Worm (Caenorhabditis elegans) whole organism, early embryonic: ENCODE measurements around the gene F22B7.9.

Experiments used
- B0310.2 ChIP-seq: sonication (generic microtip); optimal IDR thresholded peaks from 2 replicates; lab custom pipeline; 2016; ENCODE audit warnings: mild to moderate bottlenecking, missing genetic modification characterization, missing compliant biosample characterization
- F13C5.2 ChIP-seq: sonication (generic microtip); optimal IDR thresholded peaks from 2 replicates; lab custom pipeline; 2017; ENCODE audit warnings: mild to moderate bottlenecking, missing genetic modification characterization, inconsistent platforms, missing compliant biosample characterization
- ama-1 ChIP-seq: fragments of 150-350 bp; optimal IDR thresholded peaks from 2 replicates; lab custom pipeline; 2014
- ets-7 ChIP-seq: sonication (generic microtip); optimal IDR thresholded peaks from 2 replicates; lab custom pipeline; 2016; ENCODE audit warnings: missing genotype, missing genetic modification characterization, missing compliant biosample characterization
- flt-1 ChIP-seq: fragments of 200-800 bp; sonication (Bioruptor generic); IDR thresholded peaks from 2 replicates; pipeline ENCODE4 v1.3.6; 2022; ENCODE audit warnings: missing genetic modification characterization, missing compliant biosample characterization
- hmbx-1 ChIP-seq: sonication (generic microtip); optimal IDR thresholded peaks from 2 replicates; lab custom pipeline; 2016; ENCODE audit warnings: mild to moderate bottlenecking, missing genetic modification characterization, missing compliant biosample characterization
- hmg-4 ChIP-seq: fragments of 200-800 bp; sonication (Bioruptor generic); optimal IDR thresholded peaks from 2 replicates; lab custom pipeline; 2018; ENCODE audit warnings: mild to moderate bottlenecking, missing genetic modification characterization, missing compliant biosample characterization
- hnd-1 ChIP-seq: sonication (generic microtip); optimal IDR thresholded peaks from 2 replicates; lab custom pipeline; 2016; ENCODE audit warnings: missing genetic modification characterization, missing compliant biosample characterization
- sea-1 ChIP-seq: fragments of 200-800 bp; sonication (Bioruptor generic); conservative IDR thresholded peaks from 2 replicates; pipeline ENCODE4 v1.3.6; 2022; ENCODE audit warnings: missing genetic modification characterization, missing compliant biosample characterization
- tbx-11 ChIP-seq: fragments of 200-800 bp; sonication (Bioruptor generic); IDR thresholded peaks from 2 replicates; pipeline ENCODE4 v1.3.6; 2022; ENCODE audit warnings: missing genetic modification characterization, missing compliant biosample characterization
- tbx-37 ChIP-seq: fragments of 200-800 bp; sonication (Bioruptor generic); conservative IDR thresholded peaks from 2 replicates; pipeline ENCODE4 v1.3.6; 2022; ENCODE audit warnings: missing genetic modification reagents, missing genetic modification characterization, missing compliant biosample characterization

DNA sequence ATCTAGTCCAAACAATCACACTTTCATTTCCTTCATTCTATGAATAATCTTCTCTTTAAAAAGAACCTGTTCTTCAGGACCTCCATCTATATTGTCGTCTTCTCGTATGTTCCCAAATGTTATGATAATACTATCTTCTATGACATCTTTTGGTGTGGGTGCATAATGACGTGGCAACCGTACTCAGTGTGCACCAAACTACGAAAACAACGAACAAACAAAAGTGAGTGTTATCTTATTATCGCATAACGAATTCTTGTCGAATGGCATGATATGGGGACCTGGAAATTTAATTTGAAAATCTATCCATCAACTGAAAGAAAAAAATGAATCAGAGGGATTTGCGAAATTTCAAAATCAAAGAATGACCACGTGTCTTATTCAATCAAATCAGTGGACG lies 2.3 kb upstream of the F22B7.9 start:
- TF ChIP-seq tbx-11 (GFP tag; lab: Robert Waterston, UW) (no peak), hmbx-1 (tag; lab: Kevin White, UChicago) (no peak), hnd-1 (no peak), tbx-37 (GFP tag; lab: Robert Waterston, UW) (no peak), ama-1 (lab: Kevin White, UChicago) (no peak), F13C5.2 (tag; lab: Kevin White, UChicago) (no peak), hmg-4 (no peak), sea-1 (GFP tag; lab: Robert Waterston, UW) (no peak), B0310.2 (tag; lab: Kevin White, UChicago) (no peak), ets-7 (tag; lab: Kevin White, UChicago) (no peak), flt-1 (GFP tag; lab: Robert Waterston, UW) (no peak)
